Fruit fly (Drosophila melanogaster): ENCODE results near the gene hep.
A peak's percentile ranks its signal among the peaks of the same experiment; 100 is the strongest.

The hep gene

dm6 chrX:13130175-13130822, 40.1 kb upstream of the hep start (continued):
- TF ChIP-seq CG17328 (GFP tag; IDR thresholded peaks at IDR 0.05) (peak; percentile 33; the same call in 1 of the 2 replicates), NC2β (GFP tag; optimal IDR thresholded peaks at IDR 0.05) (peak; percentile 47), Kr (GFP tag; optimal IDR thresholded peaks at IDR 0.05) (no peak), CG18619 (GFP tag; optimal IDR thresholded peaks at IDR 0.05) (peak; percentile 74), sima (GFP tag; optimal IDR thresholded peaks at IDR 0.05) (no peak), wor (GFP tag; IDR thresholded peaks at IDR 0.05) (no peak), Atf6 (GFP tag; IDR thresholded peaks at IDR 0.05) (0 out of 2 replicates have a peak, but pooled peaks have one; percentile 30), CG6683 (GFP tag; optimal IDR thresholded peaks at IDR 0.05) (peak; percentile 50), tio (GFP tag; optimal IDR thresholded peaks at IDR 0.05) (peak; percentile 78), Mad (GFP tag; optimal IDR thresholded peaks at IDR 0.05) (peak; percentile 53), CG7556 (GFP tag; optimal IDR thresholded peaks at IDR 0.05) (peak; percentile 82), Optix (GFP tag; IDR thresholded peaks at IDR 0.05) (peak; percentile 36; the same call in 1 of the 3 replicates), CG3281 (GFP tag; optimal IDR thresholded peaks at IDR 0.05) (peak; percentile 83), CG6254 (GFP tag; optimal IDR thresholded peaks at IDR 0.05) (peak; percentile 50), da (GFP tag; optimal IDR thresholded peaks at IDR 0.05) (peak; percentile 13), cg (GFP tag; optimal IDR thresholded peaks at IDR 0.05) (no peak), CG1603 (tag; optimal IDR thresholded peaks at IDR 0.05) (peak; percentile 55), CG8388 (GFP tag; optimal IDR thresholded peaks at IDR 0.05) (peak; percentile 73), CG10959 (GFP tag; IDR thresholded peaks at IDR 0.05) (no peak), CG4424 (GFP tag; optimal IDR thresholded peaks at IDR 0.05) (peak; percentile 73), Drgx (GFP tag; IDR thresholded peaks at IDR 0.05) (peak; percentile 59; the same call in 1 of the 2 replicates), dmrt11E (tag; optimal IDR thresholded peaks at IDR 0.05) (peak; percentile 78), fd64A (GFP tag; optimal IDR thresholded peaks at IDR 0.05) (peak; percentile 9), CG12659 (GFP tag; optimal IDR thresholded peaks at IDR 0.05) (peak; percentile 78), CG12744 (GFP tag; optimal IDR thresholded peaks at IDR 0.05) (peak; percentile 31), NFAT (GFP tag; IDR thresholded peaks at IDR 0.05) (no peak), CG31441 (GFP tag; IDR thresholded peaks at IDR 0.05) (peak; percentile 75), MESR4 (GFP tag; optimal IDR thresholded peaks at IDR 0.05) (no peak), pros (GFP tag; optimal IDR thresholded peaks at IDR 0.05) (no peak), ERR (GFP tag; optimal IDR thresholded peaks at IDR 0.05) (peak; percentile 29), CG31224 (GFP tag; IDR thresholded peaks at IDR 0.05) (no peak), sob (GFP tag; IDR thresholded peaks at IDR 0.05) (no peak; the same call in 1 of the 2 replicates), CG11560 (tag; IDR thresholded peaks at IDR 0.05) (no peak), CG15601 (tag; optimal IDR thresholded peaks at IDR 0.05) (peak; percentile 72), CG2889 (GFP tag; IDR thresholded peaks at IDR 0.05) (no peak), onecut (GFP tag; IDR thresholded peaks at IDR 0.05) (peak; percentile 55), Chrac-16 (GFP tag; optimal IDR thresholded peaks at IDR 0.05) (peak; percentile 67), Trl (optimal IDR thresholded peaks at IDR 0.05) (no peak), Trl (GFP tag; optimal IDR thresholded peaks at IDR 0.05) (peak; percentile 23), org-1 (GFP tag; optimal IDR thresholded peaks at IDR 0.05) (peak; percentile 80), scrt (GFP tag; optimal IDR thresholded peaks at IDR 0.05) (peak; percentile 95), MBD-R2 (GFP tag; IDR thresholded peaks at IDR 0.05) (no peak), cad (GFP tag; optimal IDR thresholded peaks at IDR 0.05) (no peak), CG11723 (GFP tag; optimal IDR thresholded peaks at IDR 0.05) (peak; percentile 61), CG13424 (tag; optimal IDR thresholded peaks at IDR 0.05) (peak; percentile 83), HLH3B (GFP tag; IDR thresholded peaks at IDR 0.05) (no peak), gt (GFP tag; IDR thresholded peaks at IDR 0.05) (no peak), Scr (GFP tag; IDR thresholded peaks at IDR 0.05; ENCODE audit: partially characterized antibody) (no peak), Camta (GFP tag; optimal IDR thresholded peaks at IDR 0.05) (peak; percentile 69), YL-1 (GFP tag; optimal IDR thresholded peaks at IDR 0.05) (peak; percentile 42), D19B (GFP tag; optimal IDR thresholded peaks at IDR 0.05) (peak; percentile 50)

Data from whole organism, embryonic.